Fruit fly (Drosophila melanogaster) whole organism, embryonic: ENCODE results near the gene CG6983.

Source experiments
- Bteb2 ChIP-seq: fragments of 200-800 bp; sonication (Bioruptor generic); optimal IDR thresholded peaks from 2 replicates; lab custom pipeline; 2016; ENCODE audit warnings: missing biosample characterization, missing genetic modification characterization
- CG10959 ChIP-seq: fragments of 200-800 bp; sonication (Bioruptor generic); IDR thresholded peaks from 2 replicates; pipeline ENCODE4 v1.3.6; 2022; ENCODE audit warnings: missing biosample characterization, missing genetic modification characterization
- CG10979 ChIP-seq: fragments of 200-800 bp; sonication (Bioruptor generic); optimal IDR thresholded peaks from 2 replicates; lab custom pipeline; 2018; ENCODE audit warnings: missing biosample characterization, mild to moderate bottlenecking, missing genetic modification characterization, moderate library complexity
- CG11456 ChIP-seq: fragments of 200-800 bp; sonication (Bioruptor generic); IDR thresholded peaks from 3 replicates; pipeline ENCODE4 v1.3.6; 2022; ENCODE audit warnings: missing biosample characterization, missing genetic modification characterization
- CG11504 ChIP-seq: fragments of 200-800 bp; sonication (Bioruptor generic); optimal IDR thresholded peaks from 3 replicates; lab custom pipeline; 2019; ENCODE audit warnings: missing biosample characterization, mild to moderate bottlenecking, missing genetic modification characterization, moderate library complexity
- CG11695 ChIP-seq: fragments of 200-800 bp; sonication (Bioruptor generic); IDR thresholded peaks from 3 replicates; pipeline ENCODE4 v1.3.6; 2022; ENCODE audit warnings: missing biosample characterization, missing genetic modification characterization
- CG11696 ChIP-seq: fragments of 200-800 bp; sonication (Bioruptor generic); IDR thresholded peaks from 2 replicates; pipeline ENCODE4 v1.3.6; 2022; ENCODE audit warnings: missing biosample characterization, missing genetic modification characterization
- CG12391 ChIP-seq: fragments of 200-800 bp; sonication (Bioruptor generic); optimal IDR thresholded peaks from 3 replicates; lab custom pipeline; 2018; ENCODE audit warnings: missing biosample characterization, mild to moderate bottlenecking, missing genetic modification characterization, moderate library complexity
- CG12744 ChIP-seq: fragments of 200-800 bp; sonication (Bioruptor generic); optimal IDR thresholded peaks from 2 replicates; lab custom pipeline; 2016; ENCODE audit warnings: missing biosample characterization, missing genetic modification characterization
- CG12769 ChIP-seq: fragments of 200-800 bp; sonication (Bioruptor generic); optimal IDR thresholded peaks from 2 replicates; lab custom pipeline; 2019; ENCODE audit warnings: missing biosample characterization, mild to moderate bottlenecking, missing genetic modification characterization, moderate library complexity
- CG12942 ChIP-seq: fragments of 200-800 bp; sonication (Bioruptor generic); optimal IDR thresholded peaks from 3 replicates; lab custom pipeline; 2016; ENCODE audit warnings: missing biosample characterization, missing genetic modification characterization
- CG15601 ChIP-seq: fragments of 200-800 bp; sonication (Bioruptor generic); optimal IDR thresholded peaks from 3 replicates; lab custom pipeline; 2019; ENCODE audit warnings: missing biosample characterization, mild to moderate bottlenecking, missing genetic modification characterization, moderate library complexity
- CG2129 ChIP-seq: fragments of 200-800 bp; sonication (Bioruptor generic); IDR thresholded peaks from 2 replicates; pipeline ENCODE4 v1.3.6; 2022; ENCODE audit warnings: missing biosample characterization, missing genetic modification characterization; ENCODE audit not compliant: partially characterized antibody
- CG2678 ChIP-seq: fragments of 200-800 bp; sonication (Bioruptor generic); optimal IDR thresholded peaks from 3 replicates; lab custom pipeline; 2019; ENCODE audit warnings: missing biosample characterization, mild to moderate bottlenecking, missing genetic modification characterization, moderate library complexity
- CG2875 ChIP-seq: fragments of 200-800 bp; sonication (Bioruptor generic); optimal IDR thresholded peaks from 2 replicates; lab custom pipeline; 2017; ENCODE audit warnings: missing biosample characterization, mild to moderate bottlenecking, missing genetic modification characterization, missing genetic modification reagents
- CG30431 ChIP-seq: fragments of 200-800 bp; sonication (Bioruptor generic); optimal IDR thresholded peaks from 2 replicates; lab custom pipeline; 2017; ENCODE audit warnings: missing biosample characterization, missing genetic modification characterization
- CG3281 ChIP-seq: fragments of 200-800 bp; sonication (Bioruptor generic); optimal IDR thresholded peaks from 3 replicates; lab custom pipeline; 2017; ENCODE audit warnings: missing biosample characterization, mild to moderate bottlenecking, missing genetic modification characterization
- CG8290 ChIP-seq, 3 experiments: fragments of 200-800 bp; sonication (Bioruptor generic); optimal IDR thresholded peaks; 2 replicates each; lab custom pipeline; 2016 to 2019; ENCODE audit warnings: missing biosample characterization in 3 of 3, missing genetic modification characterization in 3 of 3, mild to moderate bottlenecking in 2 of 3, moderate library complexity in 1 of 3
- CG8924 ChIP-seq: fragments of 200-800 bp; optimal IDR thresholded peaks from 3 replicates; lab custom pipeline; 2019; ENCODE audit warnings: missing biosample characterization, mild to moderate bottlenecking, missing genetic modification characterization, moderate library complexity
- CoRest ChIP-seq: fragments of 200-800 bp; sonication (Bioruptor generic); optimal IDR thresholded peaks from 3 replicates; lab custom pipeline; 2018; ENCODE audit warnings: missing biosample characterization, mild to moderate bottlenecking, missing genetic modification characterization, moderate library complexity
- CrebB ChIP-seq: fragments of 200-800 bp; sonication (Bioruptor generic); optimal IDR thresholded peaks from 3 replicates; lab custom pipeline; 2018; ENCODE audit warnings: missing biosample characterization, mild to moderate bottlenecking, missing genetic modification characterization
- ERR ChIP-seq: fragments of 200-800 bp; sonication (Bioruptor generic); optimal IDR thresholded peaks from 2 replicates; lab custom pipeline; 2016; ENCODE audit warnings: missing biosample characterization, missing genetic modification characterization
- Fer1 ChIP-seq: fragments of 200-800 bp; sonication (Bioruptor generic); optimal IDR thresholded peaks from 2 replicates; lab custom pipeline; 2017; ENCODE audit warnings: missing biosample characterization, mild to moderate bottlenecking, missing genetic modification characterization
- HLH54F ChIP-seq: fragments of 200-800 bp; sonication (Bioruptor generic); optimal IDR thresholded peaks from 3 replicates; lab custom pipeline; 2016; ENCODE audit warnings: missing biosample characterization, missing genetic modification characterization
- Hr51 ChIP-seq, 2 experiments: fragments of 200-800 bp; sonication (Bioruptor generic); optimal IDR thresholded peaks; 2 replicates in 1 of 2; 3 replicates in 1 of 2; lab custom pipeline; 2016 to 2018; ENCODE audit warnings: missing biosample characterization in 2 of 2, missing genetic modification characterization in 2 of 2, mild to moderate bottlenecking in 1 of 2, moderate library complexity in 1 of 2
- Hsf ChIP-seq: fragments of 200-800 bp; sonication (Bioruptor generic); optimal IDR thresholded peaks from 3 replicates; lab custom pipeline; 2016; ENCODE audit warnings: missing biosample characterization, missing genetic modification characterization
- Kr ChIP-seq: fragments of 200-800 bp; sonication (Bioruptor generic); optimal IDR thresholded peaks from 2 replicates; lab custom pipeline; 2017; ENCODE audit warnings: missing biosample characterization, mild to moderate bottlenecking, missing genetic modification characterization
- Mes4 ChIP-seq: fragments of 200-800 bp; sonication (Bioruptor generic); optimal IDR thresholded peaks from 2 replicates; lab custom pipeline; 2016; ENCODE audit warnings: missing biosample characterization, missing genetic modification characterization
- Nf-YC ChIP-seq: fragments of 200-800 bp; optimal IDR thresholded peaks from 3 replicates; lab custom pipeline; 2019; ENCODE audit warnings: missing biosample characterization, mild to moderate bottlenecking, missing genetic modification characterization, moderate library complexity
- ash1 ChIP-seq: fragments of 200-800 bp; sonication (Bioruptor generic); optimal IDR thresholded peaks from 2 replicates; lab custom pipeline; 2018; ENCODE audit warnings: missing biosample characterization, mild to moderate bottlenecking, missing genetic modification characterization
- bbx ChIP-seq: fragments of 200-800 bp; sonication (Bioruptor generic); IDR thresholded peaks from 2 replicates; pipeline ENCODE4 v1.3.6; 2022; ENCODE audit warnings: missing biosample characterization, missing genetic modification characterization; ENCODE audit not compliant: partially characterized antibody
- corto ChIP-seq: fragments of 200-800 bp; sonication (Bioruptor generic); optimal IDR thresholded peaks from 2 replicates; lab custom pipeline; 2016; ENCODE audit warnings: missing biosample characterization, mild to moderate bottlenecking, missing genetic modification characterization, moderate library complexity
- dmrt99B ChIP-seq: fragments of 200-800 bp; sonication (Bioruptor generic); optimal IDR thresholded peaks from 2 replicates; lab custom pipeline; 2018; ENCODE audit warnings: missing biosample characterization, mild to moderate bottlenecking, missing genetic modification characterization, moderate library complexity
- eyg ChIP-seq: fragments of 200-800 bp; sonication (Bioruptor generic); optimal IDR thresholded peaks from 3 replicates; lab custom pipeline; 2016; ENCODE audit warnings: missing biosample characterization, missing genetic modification characterization
- ken ChIP-seq: fragments of 200-800 bp; sonication (Bioruptor generic); IDR thresholded peaks from 3 replicates; pipeline ENCODE4 v1.3.6; 2022; ENCODE audit warnings: missing biosample characterization, missing genetic modification characterization
- lab ChIP-seq: fragments of 200-800 bp; sonication (Bioruptor generic); optimal IDR thresholded peaks from 3 replicates; lab custom pipeline; 2017; ENCODE audit warnings: missing biosample characterization, missing genetic modification characterization, mild to moderate bottlenecking, moderate library complexity, missing genetic modification reagents
- lmd ChIP-seq: fragments of 200-800 bp; sonication (Bioruptor generic); IDR thresholded peaks from 2 replicates; pipeline ENCODE4 v1.3.6; 2022; ENCODE audit warnings: missing biosample characterization, missing genetic modification characterization
- lola ChIP-seq, 3 experiments: fragments of >200 bp in 2 of 3; fragments of 200-800 bp in 1 of 3; sonication (Bioruptor generic) in 1 of 3; optimal IDR thresholded peaks; 2 replicates each; lab custom pipeline; 2017 to 2019; ENCODE audit warnings: missing biosample characterization in 3 of 3, missing genetic modification characterization in 3 of 3, mild to moderate bottlenecking in 1 of 3, moderate library complexity in 1 of 3
- mirr ChIP-seq: fragments of 200-800 bp; sonication (Bioruptor generic); optimal IDR thresholded peaks from 3 replicates; lab custom pipeline; 2018; ENCODE audit warnings: missing biosample characterization, mild to moderate bottlenecking, missing genetic modification characterization
- mld ChIP-seq: fragments of 200-800 bp; sonication (Bioruptor generic); IDR thresholded peaks from 3 replicates; pipeline ENCODE4 v1.3.6; 2022; ENCODE audit warnings: missing biosample characterization, missing genetic modification characterization; ENCODE audit not compliant: partially characterized antibody
- onecut ChIP-seq: fragments of 200-800 bp; sonication (Bioruptor generic); IDR thresholded peaks from 2 replicates; pipeline ENCODE4 v1.3.6; 2022; ENCODE audit warnings: missing biosample characterization, missing genetic modification characterization
- otp ChIP-seq: fragments of 200-800 bp; sonication (Bioruptor generic); IDR thresholded peaks from 3 replicates; pipeline ENCODE4, ENCODE4 v1.3.6; 2022; ENCODE audit warnings: missing biosample characterization, missing genetic modification characterization
- pho ChIP-seq: fragments of 200-800 bp; sonication (Bioruptor generic); optimal IDR thresholded peaks from 2 replicates; lab custom pipeline; 2016; ENCODE audit warnings: missing biosample characterization, missing genetic modification characterization
- psq ChIP-seq: fragments of 200-800 bp; sonication (Bioruptor generic); optimal IDR thresholded peaks from 2 replicates; lab custom pipeline; 2017; ENCODE audit warnings: missing biosample characterization, missing genetic modification characterization
- pum ChIP-seq: fragments of 200-800 bp; sonication (Bioruptor generic); optimal IDR thresholded peaks from 2 replicates; lab custom pipeline; 2016; ENCODE audit warnings: missing biosample characterization, missing genetic modification characterization
- run ChIP-seq: fragments of 200-800 bp; sonication (Bioruptor generic); optimal IDR thresholded peaks from 3 replicates; lab custom pipeline; 2018; ENCODE audit warnings: missing biosample characterization, mild to moderate bottlenecking, missing genetic modification characterization
- tio ChIP-seq: fragments of 200-800 bp; sonication (Bioruptor generic); optimal IDR thresholded peaks from 2 replicates; lab custom pipeline; 2017; ENCODE audit warnings: missing biosample characterization, missing genetic modification characterization, inconsistent platforms

CG6983 gene

DNA sequence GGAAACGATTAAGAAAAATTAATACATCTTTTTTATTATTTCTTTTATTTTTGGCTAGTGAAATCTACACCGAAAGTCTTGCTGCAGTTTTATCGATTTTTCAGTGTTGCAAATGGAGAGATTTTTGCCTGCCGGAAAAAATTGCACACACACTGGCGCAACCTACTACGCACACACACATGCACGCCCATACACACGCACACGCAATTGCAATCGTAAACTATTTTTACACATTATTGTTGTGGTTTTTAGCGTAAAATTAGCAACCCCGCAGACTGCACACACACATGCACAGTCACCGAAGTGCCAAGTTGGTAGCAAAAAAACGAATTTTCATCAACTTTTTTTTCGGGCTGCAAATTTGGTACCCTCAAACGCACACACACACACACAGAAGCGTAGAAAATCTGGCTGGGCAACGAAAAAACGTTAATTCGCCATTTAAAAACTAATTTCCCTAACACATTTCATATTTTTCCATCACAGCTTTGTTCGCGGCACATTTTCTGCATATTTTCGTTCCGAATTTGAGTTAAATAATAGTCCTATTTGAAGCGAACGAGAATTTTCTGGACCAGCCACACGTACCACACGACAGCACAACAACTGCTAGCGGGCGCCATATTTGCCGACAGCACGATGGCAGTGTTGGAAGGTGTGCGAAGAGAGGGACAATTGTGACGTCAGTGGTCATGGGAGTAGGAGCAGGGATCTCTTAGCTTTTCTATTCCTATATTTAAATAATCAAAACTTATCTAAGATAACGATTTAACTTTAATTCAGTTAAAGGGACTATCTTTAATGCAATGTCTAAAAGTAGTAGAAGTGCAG, 7.2 kb downstream of the CG6983 start, which contains the start of gene Unr (continued):
- TF ChIP-seq Bteb2 (GFP tag; lab: Kevin White, UChicago): peak; percentile 66
- peak; percentile 61 for TF ChIP-seq CG10979 (tag; lab: Kevin White, UChicago)
- TF ChIP-seq run: peak; percentile 44
- TF ChIP-seq CG15601: peak; percentile 51
- TF ChIP-seq corto: peak; percentile 71
- peak; percentile 89 for TF ChIP-seq HLH54F (GFP tag; lab: Kevin White, UChicago)
- peak; percentile 70 for TF ChIP-seq ERR
- TF ChIP-seq dmrt99B (tag; lab: Kevin White, UChicago): peak; percentile 69
- peak; percentile 63 for TF ChIP-seq CG11504
- peak; percentile 53 for TF ChIP-seq eyg (GFP tag; lab: Kevin White, UChicago)
- TF ChIP-seq Mes4 (GFP tag; lab: Kevin White, UChicago): peak; percentile 69
- TF ChIP-seq ken (GFP tag; lab: Robert Waterston, UW): peak; percentile 86; the same call in 1 of the 3 replicates
- TF ChIP-seq CG8924 (tag; lab: Kevin White, UChicago): peak; percentile 70
- peak; percentile 74 for TF ChIP-seq CG3281 (GFP tag; lab: Kevin White, UChicago)
- peak; percentile 79 for TF ChIP-seq CG12744 (GFP tag; lab: Kevin White, UChicago)
- TF ChIP-seq CG12391 (tag; lab: Kevin White, UChicago): peak; percentile 79
- TF ChIP-seq CoRest: peak; percentile 68
- peak; percentile 69 for TF ChIP-seq CG8290 (GFP tag; optimal IDR thresholded peaks at IDR 0.05; lab: Kevin White, UChicago)
- peak in 1 of 2 experiments; percentile 89 for TF ChIP-seq CG8290 (tag; optimal IDR thresholded peaks at IDR 0.05; lab: Kevin White, UChicago)
- peak; percentile 58 for TF ChIP-seq tio (GFP tag; lab: Kevin White, UChicago)
- TF ChIP-seq CG11695: peak; percentile 79
- peak; percentile 79 for TF ChIP-seq CG12769 (tag; lab: Kevin White, UChicago)
- peak; percentile 66 for TF ChIP-seq CG2875 (GFP tag; lab: Kevin White, UChicago)
- TF ChIP-seq CG11456: no peak
- peak; percentile 86 for TF ChIP-seq onecut (GFP tag; lab: Robert Waterston, UW)
- TF ChIP-seq mld (GFP tag; lab: Robert Waterston, UW): no peak
- peak; percentile 84 for TF ChIP-seq pho
- no peak for TF ChIP-seq CG10959 (GFP tag; lab: Robert Waterston, UW)
- TF ChIP-seq lab (GFP tag; lab: Kevin White, UChicago): peak; percentile 86
- TF ChIP-seq CG2129 (GFP tag; lab: Robert Waterston, UW): no peak
- TF ChIP-seq bbx (GFP tag; lab: Robert Waterston, UW): no peak
- peak; percentile 60 for TF ChIP-seq Nf-YC
- peak; percentile 75 for TF ChIP-seq ash1
- peak; percentile 76 for TF ChIP-seq CG12942 (GFP tag; lab: Kevin White, UChicago)
- TF ChIP-seq pum: peak; percentile 81
- peak; percentile 52 for TF ChIP-seq CrebB (tag; lab: Kevin White, UChicago)
- no peak for TF ChIP-seq mirr (GFP tag; lab: Kevin White, UChicago)
- TF ChIP-seq Fer1: peak; percentile 81
- peak; percentile 32 for TF ChIP-seq CG30431 (GFP tag; lab: Kevin White, UChicago)
- TF ChIP-seq Kr (GFP tag; lab: Kevin White, UChicago): no peak
- peak in 2 of 3 experiments; percentile 48 to 60 for TF ChIP-seq lola (GFP tag; optimal IDR thresholded peaks at IDR 0.05; lab: Kevin White, UChicago)
- peak; percentile 77 to 86 for TF ChIP-seq Hr51 (GFP tag; optimal IDR thresholded peaks at IDR 0.05; lab: Kevin White, UChicago)
- TF ChIP-seq otp (GFP tag; lab: Robert Waterston, UW): no peak; the same call in 2 of the 3 replicates
- TF ChIP-seq Hsf (GFP tag; lab: Kevin White, UChicago): peak; percentile 84
- TF ChIP-seq psq (GFP tag; lab: Kevin White, UChicago): peak; percentile 30
- peak; percentile 71 for TF ChIP-seq CG11696
- peak; percentile 81 for TF ChIP-seq CG2678
- TF ChIP-seq lmd (GFP tag; lab: Robert Waterston, UW): peak; percentile 85
